Fruit fly (Drosophila melanogaster) whole organism, embryonic: ENCODE data around the gene CG44837.

Experiments
- Antp ChIP-seq: fragments of 200-800 bp; sonication (Bioruptor generic); optimal IDR thresholded peaks from 3 replicates; lab custom pipeline; 2016; ENCODE audit warnings: missing biosample characterization, missing genetic modification characterization
- BEAF-32 ChIP-seq: fragments of 200-800 bp; sonication (Bioruptor generic); optimal IDR thresholded peaks from 3 replicates; lab custom pipeline; 2017; ENCODE audit warnings: missing biosample characterization, missing genetic modification characterization, mild to moderate bottlenecking, moderate library complexity, missing genetic modification reagents
- CG10366 ChIP-seq: fragments of 200-800 bp; sonication (Bioruptor generic); IDR thresholded peaks from 2 replicates; pipeline ENCODE4 v1.3.6; 2022; ENCODE audit warnings: missing biosample characterization, missing genetic modification characterization
- CG12104 ChIP-seq: fragments of 200-800 bp; sonication (Bioruptor generic); optimal IDR thresholded peaks from 3 replicates; lab custom pipeline; 2016; ENCODE audit warnings: missing biosample characterization, missing genetic modification characterization
- CG13296 ChIP-seq: fragments of 200-800 bp; sonication (Bioruptor generic); optimal IDR thresholded peaks from 3 replicates; lab custom pipeline; 2018; ENCODE audit warnings: missing biosample characterization, mild to moderate bottlenecking, missing genetic modification characterization
- CG14014 ChIP-seq: fragments of 200-800 bp; sonication (Bioruptor generic); IDR thresholded peaks from 2 replicates; pipeline ENCODE4 v1.3.6; 2022; ENCODE audit warnings: missing biosample characterization, missing genetic modification characterization
- CG16813 ChIP-seq: fragments of 200-800 bp; sonication (Bioruptor generic); IDR thresholded peaks from 3 replicates; pipeline ENCODE4 v1.3.6; 2022; ENCODE audit warnings: missing biosample characterization, missing genetic modification characterization; ENCODE audit not compliant: partially characterized antibody
- CG17568 ChIP-seq: fragments of 200-800 bp; sonication (Bioruptor generic); optimal IDR thresholded peaks from 2 replicates; lab custom pipeline; 2018; ENCODE audit warnings: missing biosample characterization, mild to moderate bottlenecking, missing genetic modification characterization, moderate library complexity
- CG17829 ChIP-seq: fragments of 200-800 bp; optimal IDR thresholded peaks from 2 replicates; lab custom pipeline; 2019; ENCODE audit warnings: missing biosample characterization, mild to moderate bottlenecking, missing genetic modification characterization, moderate library complexity
- CG18262 ChIP-seq: fragments of 200-800 bp; optimal IDR thresholded peaks from 3 replicates; lab custom pipeline; 2019; ENCODE audit warnings: missing biosample characterization, mild to moderate bottlenecking, missing genetic modification characterization, moderate library complexity
- CG34376 ChIP-seq: fragments of 200-800 bp; sonication (Bioruptor generic); optimal IDR thresholded peaks from 2 replicates; lab custom pipeline; 2018; ENCODE audit warnings: missing biosample characterization, mild to moderate bottlenecking, missing genetic modification characterization
- CG5245 ChIP-seq: fragments of 200-800 bp; sonication (Bioruptor generic); optimal IDR thresholded peaks from 3 replicates; lab custom pipeline; 2016; ENCODE audit warnings: missing biosample characterization, missing genetic modification characterization
- CG7987 ChIP-seq: fragments of 200-800 bp; sonication (Bioruptor generic); optimal IDR thresholded peaks from 2 replicates; lab custom pipeline; 2018; ENCODE audit warnings: missing biosample characterization, mild to moderate bottlenecking, missing genetic modification characterization, moderate library complexity
- CG8290 ChIP-seq, 3 experiments: fragments of 200-800 bp; sonication (Bioruptor generic); optimal IDR thresholded peaks; 2 replicates each; lab custom pipeline; 2016 to 2019; ENCODE audit warnings: missing biosample characterization in 3 of 3, missing genetic modification characterization in 3 of 3, mild to moderate bottlenecking in 2 of 3, moderate library complexity in 1 of 3
- D19B ChIP-seq: fragments of 200-800 bp; sonication (Bioruptor generic); optimal IDR thresholded peaks from 2 replicates; lab custom pipeline; 2017; ENCODE audit warnings: missing biosample characterization, mild to moderate bottlenecking, missing genetic modification characterization
- E2f1 ChIP-seq: fragments of 200-800 bp; sonication (Bioruptor generic); IDR thresholded peaks from 2 replicates; pipeline ENCODE4 v1.3.6; 2022; ENCODE audit warnings: missing biosample characterization, missing genetic modification characterization
- Eip74EF ChIP-seq, 2 experiments: fragments of 200-800 bp in 1 of 2; fragments of >200 bp in 1 of 2; sonication (Bioruptor generic) in 1 of 2; optimal IDR thresholded peaks; 2 replicates each; lab custom pipeline; 2017 to 2019; ENCODE audit warnings: missing biosample characterization in 2 of 2, missing genetic modification characterization in 2 of 2, mild to moderate bottlenecking in 1 of 2, moderate library complexity in 1 of 2
- Ets97D ChIP-seq: fragments of 200-800 bp; sonication (Bioruptor generic); optimal IDR thresholded peaks from 3 replicates; lab custom pipeline; 2016; ENCODE audit warnings: missing biosample characterization, missing genetic modification characterization
- HmgZ ChIP-seq: fragments of 200-800 bp; sonication (Bioruptor generic); optimal IDR thresholded peaks from 2 replicates; lab custom pipeline; 2018; ENCODE audit warnings: missing biosample characterization, mild to moderate bottlenecking, missing genetic modification characterization
- Opbp ChIP-seq: fragments of 200-800 bp; sonication (Bioruptor generic); IDR thresholded peaks from 3 replicates; pipeline ENCODE4 v1.3.6; 2022; ENCODE audit warnings: missing biosample characterization, missing genetic modification characterization; ENCODE audit not compliant: partially characterized antibody
- Rfx ChIP-seq: fragments of 200-800 bp; sonication (Bioruptor generic); IDR thresholded peaks from 2 replicates; pipeline ENCODE4 v1.3.6; 2022; ENCODE audit warnings: missing biosample characterization, missing genetic modification characterization
- Side ChIP-seq: fragments of 200-800 bp; sonication (Bioruptor generic); optimal IDR thresholded peaks from 2 replicates; lab custom pipeline; 2016; ENCODE audit warnings: missing biosample characterization, missing genetic modification characterization
- Six4 ChIP-seq: fragments of 200-800 bp; sonication (Bioruptor generic); optimal IDR thresholded peaks from 2 replicates; lab custom pipeline; 2016; ENCODE audit warnings: missing biosample characterization, missing genetic modification characterization
- Sox100B ChIP-seq: fragments of 200-800 bp; sonication (Bioruptor generic); optimal IDR thresholded peaks from 3 replicates; lab custom pipeline; 2018; ENCODE audit warnings: missing biosample characterization, mild to moderate bottlenecking, missing genetic modification characterization
- Vsx1 ChIP-seq: fragments of 200-800 bp; sonication (Bioruptor generic); optimal IDR thresholded peaks from 2 replicates; lab custom pipeline; 2017; ENCODE audit warnings: missing biosample characterization, mild to moderate bottlenecking, missing genetic modification characterization, missing genetic modification reagents
- ap ChIP-seq: fragments of 200-800 bp; sonication (Bioruptor generic); IDR thresholded peaks from 2 replicates; pipeline ENCODE4 v1.3.6; 2022; ENCODE audit warnings: missing biosample characterization, missing genetic modification characterization
- ase ChIP-seq: fragments of 200-800 bp; sonication (Bioruptor generic); IDR thresholded peaks from 3 replicates; pipeline ENCODE4 v1.3.6; 2022; ENCODE audit warnings: missing biosample characterization, missing genetic modification characterization
- az2 ChIP-seq: fragments of 200-800 bp; sonication (Bioruptor generic); optimal IDR thresholded peaks from 3 replicates; lab custom pipeline; 2016; ENCODE audit warnings: missing biosample characterization, missing genetic modification characterization
- ci ChIP-seq: fragments of 200-800 bp; sonication (Bioruptor generic); IDR thresholded peaks from 3 replicates; pipeline ENCODE4 v1.3.6; 2022; ENCODE audit warnings: missing biosample characterization, missing genetic modification characterization
- cwo ChIP-seq: fragments of 200-800 bp; sonication (Bioruptor generic); optimal IDR thresholded peaks from 3 replicates; lab custom pipeline; 2017; ENCODE audit warnings: missing biosample characterization, missing genetic modification characterization, mild to moderate bottlenecking, moderate library complexity, missing genetic modification reagents
- dmrt11E ChIP-seq: fragments of 200-800 bp; sonication (Bioruptor generic); optimal IDR thresholded peaks from 3 replicates; lab custom pipeline; 2018; ENCODE audit warnings: missing biosample characterization, mild to moderate bottlenecking, missing genetic modification characterization, moderate library complexity
- dpn ChIP-seq, 2 experiments: fragments of 200-800 bp; sonication (Bioruptor generic); optimal IDR thresholded peaks; 3 replicates each; lab custom pipeline; 2016; ENCODE audit warnings: missing biosample characterization in 2 of 2, missing genetic modification characterization in 2 of 2
- esg ChIP-seq: fragments of 200-800 bp; sonication (Bioruptor generic); conservative IDR thresholded peaks from 2 replicates; pipeline ENCODE4 v1.3.6; 2022; ENCODE audit warnings: missing biosample characterization, missing genetic modification characterization
- hb ChIP-seq: fragments of 200-800 bp; sonication (Bioruptor generic); IDR thresholded peaks from 3 replicates; pipeline ENCODE4 v1.3.6; 2022; ENCODE audit warnings: missing biosample characterization, missing genetic modification characterization; ENCODE audit not compliant: partially characterized antibody
- hbn ChIP-seq: fragments of 200-800 bp; sonication (Bioruptor generic); IDR thresholded peaks from 2 replicates; pipeline ENCODE4 v1.3.6; 2022; ENCODE audit warnings: missing biosample characterization, missing genetic modification characterization; ENCODE audit not compliant: partially characterized antibody
- jigr1 ChIP-seq: fragments of 200-800 bp; sonication (Bioruptor generic); IDR thresholded peaks from 3 replicates; pipeline ENCODE4 v1.3.6; 2022; ENCODE audit warnings: missing biosample characterization, missing genetic modification characterization
- jing ChIP-seq: fragments of 200-800 bp; sonication (Bioruptor generic); optimal IDR thresholded peaks from 2 replicates; lab custom pipeline; 2018; ENCODE audit warnings: missing biosample characterization, mild to moderate bottlenecking, missing genetic modification characterization
- kay ChIP-seq: fragments of 200-800 bp; sonication (Bioruptor generic); optimal IDR thresholded peaks from 2 replicates; lab custom pipeline; 2016; ENCODE audit warnings: missing biosample characterization, missing genetic modification characterization
- nmo ChIP-seq: fragments of 200-800 bp; sonication (Bioruptor generic); optimal IDR thresholded peaks from 2 replicates; lab custom pipeline; 2018; ENCODE audit warnings: missing biosample characterization, mild to moderate bottlenecking, missing genetic modification characterization, moderate library complexity
- onecut ChIP-seq: fragments of 200-800 bp; sonication (Bioruptor generic); IDR thresholded peaks from 2 replicates; pipeline ENCODE4 v1.3.6; 2022; ENCODE audit warnings: missing biosample characterization, missing genetic modification characterization
- pfk ChIP-seq: fragments of 200-800 bp; sonication (Bioruptor generic); optimal IDR thresholded peaks from 2 replicates; lab custom pipeline; 2018; ENCODE audit warnings: missing biosample characterization, mild to moderate bottlenecking, missing genetic modification characterization, moderate library complexity
- prd ChIP-seq, 3 experiments: fragments of >200 bp in 2 of 3; fragments of 200-800 bp in 1 of 3; sonication (Bioruptor generic) in 1 of 3; optimal IDR thresholded peaks in 2 of 3; IDR thresholded peaks in 1 of 3; 2 replicates in 2 of 3; 3 replicates in 1 of 3; pipeline versions ENCODE4 v1.3.6 to Lab custom; 2017 to 2022; ENCODE audit warnings: missing biosample characterization in 1 of 3, missing genetic modification characterization in 1 of 3
- scrt ChIP-seq: fragments of 200-800 bp; sonication (Bioruptor generic); optimal IDR thresholded peaks from 2 replicates; lab custom pipeline; 2018; ENCODE audit warnings: missing biosample characterization, mild to moderate bottlenecking, missing genetic modification characterization, moderate library complexity
- tll ChIP-seq, 2 experiments: fragments of 200-800 bp in 1 of 2; fragments of >200 bp in 1 of 2; sonication (Bioruptor generic) in 1 of 2; optimal IDR thresholded peaks; 2 replicates each; lab custom pipeline; 2017 to 2019; ENCODE audit warnings: missing biosample characterization in 2 of 2, missing genetic modification characterization in 2 of 2, mild to moderate bottlenecking in 1 of 2, moderate library complexity in 1 of 2
- ttk ChIP-seq: fragments of 200-800 bp; sonication (Bioruptor generic); IDR thresholded peaks from 2 replicates; pipeline ENCODE4 v2.1.2; 2022; ENCODE audit warnings: missing biosample characterization, missing genetic modification characterization
- twi ChIP-seq: fragments of 200-800 bp; optimal IDR thresholded peaks from 2 replicates; lab custom pipeline; 2019; ENCODE audit warnings: missing biosample characterization, mild to moderate bottlenecking, missing genetic modification characterization, moderate library complexity
- usp ChIP-seq: fragments of >200 bp; optimal IDR thresholded peaks from 2 replicates; lab custom pipeline; 2017; ENCODE audit warnings: missing biosample characterization, missing genetic modification characterization
- yki ChIP-seq: fragments of >200 bp; optimal IDR thresholded peaks from 3 replicates; lab custom pipeline; 2018
- zen ChIP-seq: fragments of 200-800 bp; sonication (Bioruptor generic); optimal IDR thresholded peaks from 3 replicates; lab custom pipeline; 2018; ENCODE audit warnings: missing biosample characterization, mild to moderate bottlenecking, missing genetic modification characterization, moderate library complexity
- zfh2 ChIP-seq: fragments of 200-800 bp; sonication (Bioruptor generic); optimal IDR thresholded peaks from 2 replicates; lab custom pipeline; 2016; ENCODE audit warnings: missing biosample characterization, missing genetic modification characterization

The CG44837 gene

DNA sequence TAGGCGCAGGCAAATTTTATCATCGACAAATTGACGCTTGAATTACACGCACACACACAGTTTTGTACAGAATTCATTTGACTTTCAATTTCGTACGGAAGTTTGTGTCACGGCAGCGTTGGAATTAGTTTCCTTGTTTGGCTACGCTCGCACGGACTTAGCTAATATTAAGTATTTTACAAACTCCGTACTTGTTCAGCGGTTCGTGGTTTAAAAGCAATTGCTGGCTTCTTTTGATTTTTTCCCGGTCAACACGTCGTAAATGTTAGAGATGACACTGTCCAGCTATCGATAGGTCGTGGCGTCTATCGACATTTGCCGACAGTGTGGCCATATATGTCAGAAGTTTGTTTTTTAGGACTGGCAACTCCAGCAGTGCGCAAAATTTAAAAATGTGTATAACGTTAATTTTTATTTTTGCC, 105.4 kb downstream of the CG44837 start, which contains the start of gene CycA (continued):
- TF ChIP-seq ttk (GFP tag; lab: Robert Waterston, UW) (no peak), tll (GFP tag; optimal IDR thresholded peaks at IDR 0.05; lab: Kevin White, UChicago) (peak in 1 of 2 experiments; percentile 82), usp (no peak), Ets97D (peak; percentile 83), dpn (GFP tag; optimal IDR thresholded peaks at IDR 0.05; lab: Kevin White, UChicago) (peak in 1 of 2 experiments; percentile 0), Rfx (GFP tag; lab: Robert Waterston, UW) (no peak), Eip74EF (GFP tag; optimal IDR thresholded peaks at IDR 0.05; lab: Kevin White, UChicago) (no peak), jigr1 (GFP tag; lab: Robert Waterston, UW) (no peak), CG12104 (no peak), zfh2 (GFP tag; lab: Kevin White, UChicago) (peak; percentile 26), twi (peak; percentile 13), HmgZ (tag; lab: Kevin White, UChicago) (peak; percentile 40), ci (GFP tag; lab: Robert Waterston, UW) (no peak), zen (tag; lab: Kevin White, UChicago) (peak; percentile 29), onecut (no peak), ap (GFP tag; lab: Robert Waterston, UW) (no peak), kay (GFP tag; lab: Kevin White, UChicago) (no peak), D19B (GFP tag; lab: Kevin White, UChicago) (no peak), BEAF-32 (GFP tag; lab: Kevin White, UChicago) (peak; percentile 93), CG7987 (peak; percentile 42), E2f1 (GFP tag; lab: Robert Waterston, UW) (no peak), Antp (GFP tag; lab: Kevin White, UChicago) (peak; percentile 19), CG17829 (tag; lab: Kevin White, UChicago) (peak; percentile 47), Side (GFP tag; lab: Kevin White, UChicago) (peak; percentile 25), esg (GFP tag; lab: Robert Waterston, UW) (no peak), Vsx1 (GFP tag; lab: Kevin White, UChicago) (no peak), prd (optimal IDR thresholded peaks at IDR 0.05; lab: Kevin White, UChicago) (no peak), prd (GFP tag; IDR thresholded peaks at IDR 0.05; lab: Robert Waterston, UW) (no peak), CG8290 (GFP tag; optimal IDR thresholded peaks at IDR 0.05; lab: Kevin White, UChicago) (no peak), CG8290 (tag; optimal IDR thresholded peaks at IDR 0.05; lab: Kevin White, UChicago) (no peak), Six4 (GFP tag; lab: Kevin White, UChicago) (no peak), pfk (no peak), CG10366 (no peak), hbn (GFP tag; lab: Robert Waterston, UW) (peak; percentile 78), Opbp (GFP tag; lab: Robert Waterston, UW) (peak; percentile 94), scrt (GFP tag; lab: Kevin White, UChicago) (no peak), CG13296 (GFP tag; lab: Kevin White, UChicago) (no peak), hb (GFP tag; lab: Robert Waterston, UW) (peak; percentile 76), cwo (no peak), yki (no peak), CG16813 (GFP tag; lab: Robert Waterston, UW) (peak; percentile 87), CG17568 (GFP tag; lab: Kevin White, UChicago) (peak; percentile 33), CG18262 (tag; lab: Kevin White, UChicago) (peak; percentile 2), ase (GFP tag; lab: Robert Waterston, UW) (no peak), dmrt11E (tag; lab: Kevin White, UChicago) (no peak), CG14014 (GFP tag; lab: Robert Waterston, UW) (no peak), Sox100B (no peak), nmo (peak; percentile 50), az2 (no peak), CG34376 (peak; percentile 43), CG5245 (GFP tag; lab: Kevin White, UChicago) (no peak), jing (GFP tag; lab: Kevin White, UChicago) (no peak)
